Worm (Caenorhabditis elegans) whole organism, L4 larva: ENCODE data around the gene sdn-1.

Source experiments
- D1046.2 ChIP-seq: fragments of 200-800 bp; sonication (Bioruptor generic); IDR thresholded peaks from 2 replicates; pipeline ENCODE4 v1.3.6; 2022; ENCODE audit warnings: missing genetic modification characterization, missing compliant biosample characterization
- F26F4.8 ChIP-seq: fragments of 200-800 bp; sonication (Bioruptor generic); conservative IDR thresholded peaks from 2 replicates; pipeline ENCODE4 v1.3.6; 2022; ENCODE audit warnings: missing genetic modification characterization, missing compliant biosample characterization
- ceh-28 ChIP-seq: fragments of 150-350 bp; optimal IDR thresholded peaks from 2 replicates; lab custom pipeline; 2014; ENCODE audit warnings: missing biosample characterization, missing genetic modification reagents, missing genetic modification characterization
- egl-43 ChIP-seq: fragments of 200-800 bp; sonication (Bioruptor generic); IDR thresholded peaks from 2 replicates; pipeline ENCODE4 v1.3.6; 2022; ENCODE audit warnings: missing genetic modification reagents, missing genetic modification characterization, missing compliant biosample characterization
- mes-2 ChIP-seq: sonication (generic microtip); optimal IDR thresholded peaks from 2 replicates; lab custom pipeline; 2016; ENCODE audit warnings: missing genotype, mild to moderate bottlenecking, missing genetic modification characterization, missing compliant biosample characterization; ENCODE audit not compliant: poor library complexity, severe bottlenecking
- nhr-10 ChIP-seq: fragments of 150-350 bp; optimal IDR thresholded peaks from 2 replicates; lab custom pipeline; 2014; ENCODE audit warnings: missing biosample characterization, missing genetic modification characterization
- nhr-237 ChIP-seq: sonication (generic microtip); optimal IDR thresholded peaks from 2 replicates; lab custom pipeline; 2017; ENCODE audit warnings: missing biosample characterization, missing genetic modification characterization
- zfp-3 ChIP-seq: fragments of 200-800 bp; sonication (Bioruptor generic); conservative IDR thresholded peaks from 2 replicates; pipeline ENCODE4 v1.3.6; 2022; ENCODE audit warnings: missing genetic modification reagents, missing genetic modification characterization, missing compliant biosample characterization

ce11 chrX:10616041-10616440 lies 22.9 kb upstream of the sdn-1 start:
- no peak for TF ChIP-seq D1046.2 (GFP tag; lab: Robert Waterston, UW)
- TF ChIP-seq F26F4.8 (GFP tag; lab: Robert Waterston, UW), result no peak
- no peak for TF ChIP-seq ceh-28 (tag; lab: Kevin White, UChicago)
- no peak for TF ChIP-seq egl-43 (GFP tag; lab: Robert Waterston, UW)
- no peak for TF ChIP-seq zfp-3 (GFP tag; lab: Robert Waterston, UW)
- no peak for TF ChIP-seq nhr-10 (tag; lab: Kevin White, UChicago)
- TF ChIP-seq nhr-237 (tag; lab: Kevin White, UChicago), result no peak
- TF ChIP-seq mes-2 (tag; lab: Kevin White, UChicago), result peak; percentile 27
